Worm (Caenorhabditis elegans) whole organism, L4/young adult: ENCODE measurements around the gene mrt-2.

Source experiments
- W03F9.2 ChIP-seq: fragments of 150-350 bp; optimal IDR thresholded peaks from 2 replicates; lab custom pipeline; 2014; ENCODE audit warnings: missing biosample characterization, missing genetic modification characterization
- dao-5 ChIP-seq: sonication (generic microtip); optimal IDR thresholded peaks from 2 replicates; lab custom pipeline; 2016; ENCODE audit warnings: missing genotype, missing genetic modification characterization, moderate library complexity, missing compliant biosample characterization
- him-1 ChIP-seq: sonication (generic microtip); optimal IDR thresholded peaks from 2 replicates; lab custom pipeline; 2016; ENCODE audit warnings: missing genotype, missing genetic modification reagents, missing genetic modification characterization, missing compliant biosample characterization

mrt-2 gene

DNA sequence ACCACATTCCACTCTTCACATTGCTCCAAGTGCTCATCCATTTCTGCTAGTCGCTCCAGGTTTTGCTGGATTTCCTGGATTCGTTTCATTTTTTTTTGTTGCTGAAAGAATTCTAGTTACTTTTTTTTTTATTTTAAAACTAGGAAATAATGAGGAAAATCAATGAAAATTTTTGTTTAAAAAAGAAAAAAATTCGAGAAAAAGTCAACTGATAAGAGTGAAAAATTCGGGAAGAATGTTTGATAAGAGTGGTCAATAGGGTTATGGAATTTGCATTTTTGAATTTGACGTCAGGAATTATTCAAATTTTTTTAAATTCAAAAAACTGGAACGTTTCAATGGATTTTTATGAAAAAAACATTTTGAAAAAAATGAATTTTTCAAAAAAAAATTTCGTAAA lies 20.0 kb upstream of the mrt-2 start, which contains the start of gene Y41C4A.12:
TSS of gene Y41C4A.12 (minus strand) at position 101 of the 400 bp plus-strand sequence.
- TF ChIP-seq him-1 (tag; lab: Kevin White, UChicago) (no peak), dao-5 (tag; lab: Kevin White, UChicago) (no peak), W03F9.2 (tag; lab: Kevin White, UChicago) (no peak)

DNA sequence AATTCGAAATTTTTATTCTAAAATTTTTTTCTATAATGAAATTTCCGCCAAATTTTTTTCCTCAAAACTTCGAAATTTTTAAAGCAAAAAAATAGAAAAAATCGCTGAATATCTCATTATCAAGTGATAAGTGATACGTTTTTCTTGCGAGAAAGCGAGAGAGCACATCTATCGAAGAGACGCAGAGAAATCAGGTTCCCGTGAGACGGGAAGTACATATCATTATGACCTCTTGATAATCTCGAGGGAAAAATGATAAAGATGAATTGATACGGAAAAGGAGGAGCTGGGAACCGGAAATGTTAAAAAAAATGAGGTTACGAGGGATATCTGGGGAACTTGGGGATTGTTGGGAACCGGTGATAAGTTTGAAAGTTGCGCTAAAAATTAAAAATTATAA lies 19.6 kb upstream of the mrt-2 start:
- TF ChIP-seq dao-5 (tag; lab: Kevin White, UChicago) (no peak), W03F9.2 (tag; lab: Kevin White, UChicago) (no peak), him-1 (tag; lab: Kevin White, UChicago) (no peak)

DNA sequence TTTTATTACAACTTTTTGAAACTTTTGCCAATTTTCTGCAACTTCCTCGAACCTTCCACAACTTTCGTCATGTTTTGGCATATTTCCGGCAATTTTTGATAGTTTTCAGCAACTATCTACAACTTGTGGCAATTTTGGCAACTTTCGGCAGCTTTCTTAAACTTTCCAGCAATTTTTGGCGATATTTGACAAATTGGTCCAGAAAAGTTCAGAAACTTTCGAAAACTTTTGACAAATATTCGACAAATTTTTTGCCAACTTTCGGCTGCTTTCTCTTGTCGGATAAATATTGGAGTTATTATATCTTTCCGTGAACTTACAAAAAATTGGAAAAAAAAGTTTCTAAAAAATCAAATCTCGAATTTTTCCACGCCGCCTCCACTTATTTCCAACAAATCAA lies 16.3 kb upstream of the mrt-2 start, which contains the start of gene Y41C4A.18:
TSS of gene Y41C4A.18 (plus strand) at position 301 of the 400 bp plus-strand sequence.
- TF ChIP-seq W03F9.2 (tag; lab: Kevin White, UChicago) = no peak

DNA sequence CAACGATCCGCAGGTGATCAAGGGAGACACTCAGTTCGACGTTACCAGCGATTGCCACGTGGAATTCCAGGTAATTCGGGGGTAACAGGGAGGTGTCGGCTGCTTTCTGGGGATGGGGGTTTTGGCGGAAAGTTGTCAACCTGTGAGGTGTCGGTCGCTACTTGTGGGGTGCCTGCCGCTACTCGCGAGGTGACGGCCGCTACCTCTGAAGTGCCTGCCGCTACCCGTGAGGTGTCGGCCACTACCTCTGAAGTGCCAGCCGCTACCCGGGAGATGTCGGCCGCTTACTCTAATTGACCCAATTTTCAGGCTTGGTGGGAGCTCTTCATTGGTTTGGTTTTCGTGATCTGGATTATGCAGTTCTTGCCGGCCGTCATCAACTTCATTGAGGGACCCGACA lies 15.7 kb upstream of the mrt-2 start:
- TF ChIP-seq dao-5 (tag; lab: Kevin White, UChicago) (no peak), W03F9.2 (tag; lab: Kevin White, UChicago) (no peak), him-1 (tag; lab: Kevin White, UChicago) (no peak)

DNA sequence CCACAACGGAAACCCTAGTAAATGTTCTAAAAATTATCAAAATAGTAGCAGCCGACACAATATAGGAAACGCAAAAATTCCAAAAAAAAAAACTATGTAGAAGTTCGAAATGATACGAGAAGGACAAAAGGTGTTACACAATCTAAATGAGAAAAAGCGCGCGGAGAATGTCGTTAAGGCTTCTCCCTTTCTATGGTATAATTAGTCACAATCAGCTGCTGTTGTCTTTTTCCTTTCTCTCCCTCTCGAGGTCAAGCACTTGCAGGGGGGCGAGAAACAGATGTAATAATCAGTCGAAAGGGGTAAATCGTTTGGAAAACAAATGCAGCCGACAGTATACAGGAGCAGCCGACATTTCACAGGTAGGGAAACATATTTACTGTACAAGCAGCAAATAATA lies 15.1 kb upstream of the mrt-2 start:
- no peak for TF ChIP-seq dao-5 (tag; lab: Kevin White, UChicago)
- TF ChIP-seq W03F9.2 (tag; lab: Kevin White, UChicago) = no peak
- no peak for TF ChIP-seq him-1 (tag; lab: Kevin White, UChicago)

DNA sequence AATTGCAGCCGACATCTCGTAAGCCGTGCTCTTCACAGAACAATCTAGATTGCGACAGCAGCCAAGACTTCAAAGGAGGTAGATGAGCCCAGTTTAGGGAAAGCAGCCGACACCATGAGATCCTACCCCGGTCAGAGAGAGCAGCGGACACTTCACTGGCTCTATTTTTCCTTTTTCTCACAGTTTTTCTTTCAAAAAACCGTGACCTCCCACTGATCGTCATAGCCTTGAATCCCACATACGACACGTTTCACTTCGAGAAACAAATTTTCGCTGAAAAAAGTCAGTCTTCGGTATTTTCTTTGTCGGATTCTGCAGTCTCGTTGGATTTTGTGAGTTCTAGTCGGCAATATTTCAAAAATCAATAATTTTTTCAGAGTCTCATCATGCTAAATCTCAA lies 14.5 kb upstream of the mrt-2 start, which contains the start of gene Y41C4A.21:
TSS of gene Y41C4A.21 (plus strand) at position 301 of the 400 bp plus-strand sequence.
- TF ChIP-seq dao-5 (tag; lab: Kevin White, UChicago) = no peak
- no peak for TF ChIP-seq W03F9.2 (tag; lab: Kevin White, UChicago)
- TF ChIP-seq him-1 (tag; lab: Kevin White, UChicago) = no peak

DNA sequence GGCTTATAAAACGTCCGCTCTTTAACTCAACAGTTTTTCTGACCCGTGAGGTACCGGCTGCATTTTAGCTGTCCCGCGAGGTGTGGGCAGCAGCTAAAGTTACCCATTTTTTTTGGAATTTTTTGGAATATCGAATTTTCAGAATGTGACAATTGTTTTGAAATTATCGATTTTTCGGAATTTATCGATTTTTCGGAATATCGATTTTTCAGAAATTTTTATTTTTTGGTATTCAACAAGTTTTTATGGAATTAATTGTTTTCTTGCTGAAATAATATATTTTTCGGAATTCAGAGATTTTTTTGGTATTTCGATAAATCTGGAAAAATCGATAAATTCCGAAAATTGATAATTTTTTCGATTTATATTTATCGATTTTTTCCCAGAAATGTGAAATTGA lies 13.6 kb upstream of the mrt-2 start:
- TF ChIP-seq him-1 (tag; lab: Kevin White, UChicago) (no peak), W03F9.2 (tag; lab: Kevin White, UChicago) (no peak), dao-5 (tag; lab: Kevin White, UChicago) (no peak)

DNA sequence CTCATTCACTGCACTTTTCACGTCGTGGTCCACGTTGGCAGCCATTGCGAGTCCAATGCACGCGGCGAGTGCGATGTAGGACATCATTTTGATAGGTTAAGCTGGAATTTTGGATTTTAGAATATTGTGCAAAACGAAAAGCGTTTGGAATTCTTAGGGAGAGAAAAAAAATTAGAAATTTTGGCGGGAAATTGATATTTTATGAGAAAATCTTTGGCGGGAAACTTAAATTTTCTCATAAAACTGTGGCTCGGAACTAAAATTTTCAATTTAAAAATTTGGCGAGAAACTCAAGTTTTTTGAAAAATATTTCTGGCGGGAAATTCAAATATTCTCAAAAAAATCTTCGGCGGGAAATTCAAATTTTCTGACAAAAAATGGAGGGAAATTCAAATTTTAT lies 9.0 kb upstream of the mrt-2 start, which contains the start of gene sup-1:
TSS of gene sup-1 (minus strand) at position 101 of the 400 bp plus-strand sequence.
- TF ChIP-seq W03F9.2 (tag; lab: Kevin White, UChicago) (no peak), him-1 (tag; lab: Kevin White, UChicago) (no peak), dao-5 (tag; lab: Kevin White, UChicago) (no peak)

DNA sequence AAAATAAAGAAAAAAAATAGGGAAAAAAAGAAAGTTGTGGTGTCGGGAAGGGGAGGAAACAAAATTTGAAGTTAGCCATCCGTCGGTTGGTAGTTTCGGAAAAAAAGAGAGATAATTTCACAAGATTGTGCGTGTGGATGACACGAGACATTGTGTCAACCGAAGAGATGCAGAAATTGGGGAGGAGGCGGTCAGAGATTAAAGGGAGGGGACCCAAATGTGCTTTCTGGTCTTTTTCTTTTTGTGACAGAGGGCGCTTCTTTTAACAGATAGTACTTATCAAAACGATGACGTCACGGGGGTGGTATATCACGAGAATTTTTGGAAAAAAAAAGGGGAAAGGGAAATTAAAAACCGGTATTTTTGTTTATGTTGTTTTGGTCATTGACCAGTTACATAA lies 8.1 kb upstream of the mrt-2 start:
- no peak for TF ChIP-seq dao-5 (tag; lab: Kevin White, UChicago)
- TF ChIP-seq him-1 (tag; lab: Kevin White, UChicago) = no peak
- no peak for TF ChIP-seq W03F9.2 (tag; lab: Kevin White, UChicago)

DNA sequence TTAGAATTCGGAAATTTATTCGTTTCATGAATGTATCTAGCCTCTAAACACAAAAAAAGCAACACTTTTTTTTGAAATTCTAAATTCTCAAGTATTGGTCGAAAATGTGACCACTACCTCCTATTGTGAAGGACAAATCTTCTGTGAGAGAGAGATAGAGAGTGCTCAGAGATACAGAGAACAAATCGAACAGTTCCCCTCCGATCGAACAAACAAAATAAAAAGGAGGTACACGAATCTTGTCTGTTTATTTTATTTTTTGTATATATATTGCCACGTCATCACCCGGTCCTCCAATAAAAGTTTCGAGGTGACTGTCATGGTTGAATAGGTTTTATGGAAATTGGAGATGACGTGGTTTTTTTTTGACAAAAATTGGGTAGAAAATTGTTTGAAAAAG lies 5.7 kb upstream of the mrt-2 start:
- TF ChIP-seq him-1 (tag; lab: Kevin White, UChicago) (no peak), dao-5 (tag; lab: Kevin White, UChicago) (no peak), W03F9.2 (tag; lab: Kevin White, UChicago) (no peak)

DNA sequence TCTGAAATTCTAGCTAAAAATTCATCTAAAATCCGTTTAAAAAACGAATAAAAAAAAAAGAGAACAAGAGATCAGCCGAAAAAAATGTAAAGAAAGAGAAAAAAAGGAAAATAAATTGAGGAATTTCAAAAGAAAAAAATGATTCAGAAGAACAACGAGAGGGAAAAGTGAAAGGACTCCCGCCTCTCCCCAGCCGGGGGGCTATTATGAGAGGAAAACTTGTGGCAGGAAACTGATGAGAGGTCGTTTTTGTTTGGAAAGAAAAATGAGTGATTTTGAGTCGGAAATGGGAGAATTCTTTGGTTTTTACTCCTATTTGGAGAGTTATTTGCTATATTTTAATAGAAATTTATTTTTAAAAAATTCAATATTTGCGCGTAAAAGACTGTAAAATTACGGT lies 4.4 kb upstream of the mrt-2 start:
- no peak for TF ChIP-seq W03F9.2 (tag; lab: Kevin White, UChicago)
- TF ChIP-seq him-1 (tag; lab: Kevin White, UChicago) = no peak
- TF ChIP-seq dao-5 (tag; lab: Kevin White, UChicago) = no peak

DNA sequence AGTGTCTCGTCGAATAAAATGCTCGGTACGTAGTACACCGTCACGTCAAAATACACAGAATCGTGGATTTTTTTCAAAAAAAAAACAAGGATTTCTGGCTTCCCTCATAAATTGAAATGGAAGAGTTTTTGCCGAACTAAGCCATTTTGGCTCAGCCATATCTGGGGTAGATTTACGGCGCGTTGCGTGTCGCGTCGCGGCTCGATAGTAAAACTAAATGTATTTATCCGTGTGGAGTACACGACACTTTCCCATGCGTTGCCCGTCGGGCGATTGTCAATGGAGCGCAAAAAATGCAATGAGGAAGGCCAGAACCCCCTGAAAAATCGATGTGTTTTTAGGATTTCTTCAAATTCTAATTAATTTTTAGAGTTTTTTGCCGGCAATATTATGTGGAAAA lies 3.7 kb downstream of the mrt-2 start:
- TF ChIP-seq W03F9.2 (tag; lab: Kevin White, UChicago) (no peak), him-1 (tag; lab: Kevin White, UChicago) (no peak), dao-5 (tag; lab: Kevin White, UChicago) (no peak)

DNA sequence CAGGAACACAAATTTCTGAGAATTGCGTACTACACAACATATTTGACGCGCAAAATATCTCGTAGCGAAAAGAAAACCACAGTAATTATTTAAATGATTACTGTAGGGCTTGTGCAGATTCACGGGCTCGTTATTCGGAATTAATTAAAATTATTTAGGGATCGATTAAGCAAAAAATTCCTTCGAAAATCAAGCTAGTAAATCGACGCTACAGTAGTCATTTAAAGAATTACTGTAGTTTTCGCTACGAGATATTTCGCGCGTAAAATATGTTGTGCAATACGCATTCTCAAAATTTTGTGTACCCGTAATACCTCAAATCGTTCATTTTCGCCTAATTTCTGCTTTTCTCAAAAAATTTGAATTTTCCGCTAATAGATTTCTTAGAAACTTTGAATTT lies 4.3 kb downstream of the mrt-2 start:
- TF ChIP-seq dao-5 (tag; lab: Kevin White, UChicago) = no peak
- TF ChIP-seq W03F9.2 (tag; lab: Kevin White, UChicago) = no peak
- TF ChIP-seq him-1 (tag; lab: Kevin White, UChicago) = no peak

DNA sequence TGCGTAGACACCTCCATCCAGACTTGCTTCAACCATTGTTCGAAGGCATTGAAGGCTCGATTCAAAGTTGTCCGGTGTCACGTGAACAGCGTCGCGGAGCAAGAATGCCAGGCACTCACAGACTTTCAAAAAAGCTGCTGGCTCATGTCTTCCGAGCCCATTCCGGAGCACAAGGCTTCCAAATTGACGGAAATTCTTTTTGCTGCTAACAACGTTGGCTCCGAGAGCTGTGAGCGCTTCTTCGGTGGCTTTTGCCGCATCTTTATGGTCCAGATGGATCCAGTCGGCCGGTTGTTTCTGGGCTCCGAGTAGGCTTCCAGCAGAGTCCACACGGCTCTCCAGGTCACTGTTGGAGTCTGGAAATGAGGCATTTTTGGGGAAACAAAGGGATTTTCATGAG lies 11.3 kb downstream of the mrt-2 start:
- TF ChIP-seq dao-5 (tag; lab: Kevin White, UChicago) (no peak), W03F9.2 (tag; lab: Kevin White, UChicago) (no peak), him-1 (tag; lab: Kevin White, UChicago) (no peak)
